Worm (Caenorhabditis elegans): ENCODE results near the gene hlh-15.
A peak's percentile ranks its signal among the peaks of the same experiment; 100 is the strongest.

ce11 chrX:2368042-2368814 lies 44.9 kb downstream of the hlh-15 start:
- peak; percentile 93 for TF ChIP-seq blmp-1 (tag; optimal IDR thresholded peaks at IDR 0.05)
- no peak for TF ChIP-seq fkh-4 (tag; optimal IDR thresholded peaks at IDR 0.05; ENCODE audit: borderline replicate concordance)
- no peak for TF ChIP-seq ama-1 (optimal IDR thresholded peaks at IDR 0.05)
- TF ChIP-seq skn-1 (tag; optimal IDR thresholded peaks at IDR 0.05): peak; percentile 12
- TF ChIP-seq egl-13 (tag; optimal IDR thresholded peaks at IDR 0.05): no peak
- peak; percentile 14 for TF ChIP-seq unc-130 (tag; optimal IDR thresholded peaks at IDR 0.05)
- no peak for TF ChIP-seq nhr-237 (tag; optimal IDR thresholded peaks at IDR 0.05)
- no peak for TF ChIP-seq C16A3.4 (tag; optimal IDR thresholded peaks at IDR 0.05)
- TF ChIP-seq zip-4 (GFP tag; optimal IDR thresholded peaks at IDR 0.05): no peak
- no peak for TF ChIP-seq fkh-10 (GFP tag; optimal IDR thresholded peaks at IDR 0.05)
- peak in 2 of 6 experiments; percentile 28 to 38 for TF ChIP-seq elt-3 (tag; optimal IDR thresholded peaks at IDR 0.05)
- no peak for TF ChIP-seq ces-1 (GFP tag; optimal IDR thresholded peaks at IDR 0.05)
